Fruit fly (Drosophila melanogaster): ENCODE data around the gene Etfb.

Gene Etfb

DNA sequence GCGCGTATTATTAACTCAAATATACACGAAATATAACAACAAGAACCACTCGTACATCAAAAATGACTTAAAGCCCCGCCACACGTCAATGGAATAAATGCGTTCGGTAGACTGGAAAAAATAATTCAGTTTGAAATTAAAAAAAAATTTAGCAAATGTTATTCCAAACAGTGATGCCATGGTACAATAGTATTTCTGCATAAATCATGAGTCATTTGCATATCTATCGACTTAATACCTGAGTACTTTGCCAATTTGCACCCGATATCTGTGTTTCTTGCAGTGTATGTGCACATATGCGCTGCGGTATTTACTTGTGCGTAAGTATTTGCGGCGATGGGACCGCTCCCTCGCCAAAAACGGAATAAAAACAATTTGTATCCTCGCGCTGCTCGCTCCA lies 39.6 kb downstream of the Etfb start:
- TF ChIP-seq Myc (optimal IDR thresholded peaks at IDR 0.05) (no peak), brk (GFP tag; optimal IDR thresholded peaks at IDR 0.05) (peak; percentile 93), Hr83 (GFP tag; optimal IDR thresholded peaks at IDR 0.05; ENCODE audit: poor library complexity, severe bottlenecking) (no peak), HLH106 (tag; optimal IDR thresholded peaks at IDR 0.05) (peak; percentile 97), dl (GFP tag; optimal IDR thresholded peaks at IDR 0.05; ENCODE audit: insufficient read depth in 1 of 2, partially characterized antibody in 2 of 2) (no peak), OdsH (GFP tag; optimal IDR thresholded peaks at IDR 0.05) (peak; percentile 97), Dfd (GFP tag; optimal IDR thresholded peaks at IDR 0.05) (peak; percentile 7), Dif (GFP tag; optimal IDR thresholded peaks at IDR 0.05; ENCODE audit: partially characterized antibody) (no peak), sv (GFP tag; optimal IDR thresholded peaks at IDR 0.05) (no peak), rgr (GFP tag; optimal IDR thresholded peaks at IDR 0.05) (peak; percentile 96), Rel (GFP tag; optimal IDR thresholded peaks at IDR 0.05) (peak; percentile 64), Rel (tag; optimal IDR thresholded peaks at IDR 0.05) (peak; percentile 85), N (GFP tag; optimal IDR thresholded peaks at IDR 0.05) (no peak), CG9705 (GFP tag; optimal IDR thresholded peaks at IDR 0.05) (peak; percentile 92), ey (GFP tag; optimal IDR thresholded peaks at IDR 0.05) (peak; percentile 98), CG32264 (GFP tag; optimal IDR thresholded peaks at IDR 0.05) (peak; percentile 95), Hnf4 (GFP tag; optimal IDR thresholded peaks at IDR 0.05) (peak; percentile 97), dsf (GFP tag; optimal IDR thresholded peaks at IDR 0.05; ENCODE audit: borderline replicate concordance) (peak; percentile 88), CrebA (GFP tag; optimal IDR thresholded peaks at IDR 0.05; ENCODE audit: borderline replicate concordance) (peak; percentile 69), br (GFP tag; optimal IDR thresholded peaks at IDR 0.05) (peak; percentile 98), Mio (GFP tag; optimal IDR thresholded peaks at IDR 0.05) (peak; percentile 80), psq (GFP tag; optimal IDR thresholded peaks at IDR 0.05) (peak; percentile 94), tai (GFP tag; optimal IDR thresholded peaks at IDR 0.05) (peak; percentile 97), pan (optimal IDR thresholded peaks at IDR 0.05) (no peak), Sp1 (GFP tag; optimal IDR thresholded peaks at IDR 0.05) (peak; percentile 97), Vsx2 (GFP tag; optimal IDR thresholded peaks at IDR 0.05; ENCODE audit: partially characterized antibody) (no peak), usp (GFP tag; optimal IDR thresholded peaks at IDR 0.05) (no peak), foxo (GFP tag; optimal IDR thresholded peaks at IDR 0.05) (peak; percentile 71 to 98), lola (GFP tag; optimal IDR thresholded peaks at IDR 0.05) (no peak), h (GFP tag; optimal IDR thresholded peaks at IDR 0.05) (peak; percentile 99), woc (GFP tag; optimal IDR thresholded peaks at IDR 0.05) (peak; percentile 93), GATAd (GFP tag; optimal IDR thresholded peaks at IDR 0.05) (peak; percentile 92), sage (GFP tag; optimal IDR thresholded peaks at IDR 0.05) (peak; percentile 96), fru (GFP tag; optimal IDR thresholded peaks at IDR 0.05) (peak; percentile 96), Jra (GFP tag; optimal IDR thresholded peaks at IDR 0.05) (peak; percentile 94), Abd-B (GFP tag; optimal IDR thresholded peaks at IDR 0.05) (no peak), Hr78 (GFP tag; optimal IDR thresholded peaks at IDR 0.05) (no peak), dmrt93B (GFP tag; optimal IDR thresholded peaks at IDR 0.05) (peak; percentile 96), jim (GFP tag; optimal IDR thresholded peaks at IDR 0.05) (no peak)

DNA sequence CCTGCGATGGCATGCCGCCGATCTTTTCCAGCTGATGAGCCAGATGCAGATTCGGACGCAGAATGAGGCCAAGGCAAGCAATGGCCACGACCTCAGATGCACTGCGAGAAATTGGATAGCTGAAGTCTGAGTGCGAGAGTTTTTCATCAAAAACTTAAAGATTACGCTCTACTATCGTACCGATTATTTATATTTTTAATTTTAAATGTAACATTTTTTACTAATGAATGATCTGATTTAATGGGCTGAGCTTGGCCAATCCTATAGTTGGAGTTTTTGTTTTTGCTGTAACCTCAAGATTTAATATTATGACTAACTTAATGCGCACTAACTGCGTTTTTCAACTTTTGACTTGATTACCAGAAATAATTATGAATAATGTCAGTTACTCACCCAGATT lies 40.4 kb downstream of the Etfb start:
- TF ChIP-seq Sp1 (GFP tag; optimal IDR thresholded peaks at IDR 0.05), result peak; percentile 38
- TF ChIP-seq fru (GFP tag; optimal IDR thresholded peaks at IDR 0.05), result peak; percentile 41
- TF ChIP-seq br (GFP tag; optimal IDR thresholded peaks at IDR 0.05), result peak; percentile 15
- peak; percentile 53 for TF ChIP-seq HLH106 (tag; optimal IDR thresholded peaks at IDR 0.05)
- peak; percentile 43 for TF ChIP-seq dmrt93B (GFP tag; optimal IDR thresholded peaks at IDR 0.05)
- TF ChIP-seq woc (GFP tag; optimal IDR thresholded peaks at IDR 0.05), result peak; percentile 8
- peak in 1 of 2 experiments; percentile 53 for TF ChIP-seq foxo (GFP tag; optimal IDR thresholded peaks at IDR 0.05)
- peak; percentile 16 for TF ChIP-seq sage (GFP tag; optimal IDR thresholded peaks at IDR 0.05)
- no peak for TF ChIP-seq Abd-B (GFP tag; optimal IDR thresholded peaks at IDR 0.05)
- TF ChIP-seq sv (GFP tag; optimal IDR thresholded peaks at IDR 0.05), result no peak

DNA sequence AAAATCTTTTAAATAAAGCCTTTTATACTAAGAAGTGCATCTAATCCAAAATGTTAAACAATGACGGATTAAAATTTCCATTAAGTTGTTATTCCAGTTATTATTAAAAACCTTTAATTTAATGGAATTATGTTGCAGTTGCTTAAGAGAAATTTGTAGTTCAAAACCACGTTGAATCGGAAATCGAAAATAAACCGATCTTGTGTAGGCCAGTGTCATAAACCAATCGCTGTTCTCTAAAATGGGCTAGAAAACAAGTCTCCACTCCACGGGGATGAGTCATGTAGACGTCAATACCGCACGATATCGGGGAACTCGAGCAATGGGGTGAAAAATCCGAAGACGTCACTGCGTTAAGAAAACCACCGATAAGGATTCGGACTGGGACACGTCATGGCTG lies 41.2 kb downstream of the Etfb start:
- TF ChIP-seq psq (GFP tag; optimal IDR thresholded peaks at IDR 0.05) (no peak), Rel (GFP tag; optimal IDR thresholded peaks at IDR 0.05) (no peak), Rel (tag; optimal IDR thresholded peaks at IDR 0.05) (peak; percentile 49), Mio (GFP tag; optimal IDR thresholded peaks at IDR 0.05) (no peak), dmrt93B (GFP tag; optimal IDR thresholded peaks at IDR 0.05) (no peak)

Data from whole organism, wandering third instar larva.